Fruit fly (Drosophila melanogaster) whole organism, embryonic: ENCODE measurements around the gene ec.

Experiments used
- B-H1 ChIP-seq: fragments of 200-800 bp; sonication (Bioruptor generic); IDR thresholded peaks from 3 replicates; pipeline ENCODE4 v1.3.6; 2022; ENCODE audit warnings: missing biosample characterization, missing genetic modification characterization
- Bdp1 ChIP-seq: fragments of 200-800 bp; sonication (Bioruptor generic); optimal IDR thresholded peaks from 3 replicates; lab custom pipeline; 2016; ENCODE audit warnings: missing biosample characterization, missing genetic modification characterization
- Blimp-1 ChIP-seq: fragments of 200-800 bp; sonication (Bioruptor generic); optimal IDR thresholded peaks from 3 replicates; lab custom pipeline; 2018; ENCODE audit warnings: missing biosample characterization, missing genetic modification characterization, mild to moderate bottlenecking, moderate library complexity, missing genetic modification reagents
- CG10543 ChIP-seq: fragments of 200-800 bp; sonication (Bioruptor generic); optimal IDR thresholded peaks from 3 replicates; lab custom pipeline; 2017; ENCODE audit warnings: missing biosample characterization, mild to moderate bottlenecking, missing genetic modification characterization, moderate library complexity
- CG11696 ChIP-seq: fragments of 200-800 bp; sonication (Bioruptor generic); IDR thresholded peaks from 2 replicates; pipeline ENCODE4 v1.3.6; 2022; ENCODE audit warnings: missing biosample characterization, missing genetic modification characterization
- CG13123 ChIP-seq: fragments of 200-800 bp; sonication (Bioruptor generic); optimal IDR thresholded peaks from 2 replicates; lab custom pipeline; 2016; ENCODE audit warnings: missing biosample characterization, missing genetic modification characterization
- CG13296 ChIP-seq: fragments of 200-800 bp; sonication (Bioruptor generic); optimal IDR thresholded peaks from 3 replicates; lab custom pipeline; 2018; ENCODE audit warnings: missing biosample characterization, mild to moderate bottlenecking, missing genetic modification characterization
- CG1602 ChIP-seq: fragments of 200-800 bp; sonication (Bioruptor generic); optimal IDR thresholded peaks from 3 replicates; lab custom pipeline; 2016; ENCODE audit warnings: missing biosample characterization, missing genetic modification characterization
- CG17328 ChIP-seq: fragments of 200-800 bp; sonication (Bioruptor generic); IDR thresholded peaks from 2 replicates; pipeline ENCODE4 v1.3.6; 2022; ENCODE audit warnings: missing biosample characterization, missing genetic modification characterization
- CG1832 ChIP-seq: fragments of 200-800 bp; sonication (Bioruptor generic); optimal IDR thresholded peaks from 2 replicates; lab custom pipeline; 2017; ENCODE audit warnings: missing biosample characterization, mild to moderate bottlenecking, missing genetic modification characterization, inconsistent platforms
- CG2199 ChIP-seq: fragments of 200-800 bp; sonication (Bioruptor generic); IDR thresholded peaks from 3 replicates; pipeline ENCODE4 v1.3.6; 2022; ENCODE audit warnings: missing biosample characterization, missing genetic modification characterization
- CG30431 ChIP-seq: fragments of 200-800 bp; sonication (Bioruptor generic); optimal IDR thresholded peaks from 2 replicates; lab custom pipeline; 2017; ENCODE audit warnings: missing biosample characterization, missing genetic modification characterization
- CG31441 ChIP-seq: fragments of 200-800 bp; sonication (Bioruptor generic); IDR thresholded peaks from 2 replicates; pipeline ENCODE4 v1.3.6; 2022; ENCODE audit warnings: missing biosample characterization, missing genetic modification characterization
- CG3281 ChIP-seq: fragments of 200-800 bp; sonication (Bioruptor generic); optimal IDR thresholded peaks from 3 replicates; lab custom pipeline; 2017; ENCODE audit warnings: missing biosample characterization, mild to moderate bottlenecking, missing genetic modification characterization
- CG33213 ChIP-seq: fragments of 200-800 bp; sonication (Bioruptor generic); optimal IDR thresholded peaks from 3 replicates; lab custom pipeline; 2016; ENCODE audit warnings: missing biosample characterization, missing genetic modification characterization
- CG4424 ChIP-seq: fragments of 200-800 bp; sonication (Bioruptor generic); optimal IDR thresholded peaks from 3 replicates; lab custom pipeline; 2016; ENCODE audit warnings: missing biosample characterization, missing genetic modification characterization
- CG5180 ChIP-seq: fragments of 200-800 bp; sonication (Bioruptor generic); optimal IDR thresholded peaks from 3 replicates; lab custom pipeline; 2017; ENCODE audit warnings: missing biosample characterization, missing genetic modification characterization, mild to moderate bottlenecking, moderate library complexity, missing genetic modification reagents
- CG6813 ChIP-seq: fragments of 200-800 bp; sonication (Bioruptor generic); optimal IDR thresholded peaks from 2 replicates; lab custom pipeline; 2017; ENCODE audit warnings: missing biosample characterization, missing genetic modification characterization, mild to moderate bottlenecking, moderate library complexity, missing genetic modification reagents
- CG7556 ChIP-seq: fragments of 200-800 bp; sonication (Bioruptor generic); optimal IDR thresholded peaks from 2 replicates; lab custom pipeline; 2017; ENCODE audit warnings: missing biosample characterization, mild to moderate bottlenecking, missing genetic modification characterization
- CG7839 ChIP-seq: fragments of 200-800 bp; sonication (Bioruptor generic); optimal IDR thresholded peaks from 3 replicates; lab custom pipeline; 2018; ENCODE audit warnings: missing biosample characterization, mild to moderate bottlenecking, missing genetic modification characterization, moderate library complexity
- CG8281 ChIP-seq: fragments of 200-800 bp; sonication (Bioruptor generic); optimal IDR thresholded peaks from 2 replicates; lab custom pipeline; 2018; ENCODE audit warnings: missing biosample characterization, mild to moderate bottlenecking, missing genetic modification characterization, moderate library complexity
- D19B ChIP-seq: fragments of 200-800 bp; sonication (Bioruptor generic); optimal IDR thresholded peaks from 2 replicates; lab custom pipeline; 2017; ENCODE audit warnings: missing biosample characterization, mild to moderate bottlenecking, missing genetic modification characterization
- Deaf1 ChIP-seq: fragments of 200-800 bp; optimal IDR thresholded peaks from 3 replicates; lab custom pipeline; 2019; ENCODE audit warnings: missing biosample characterization, mild to moderate bottlenecking, missing genetic modification characterization, moderate library complexity
- ERR ChIP-seq: fragments of 200-800 bp; sonication (Bioruptor generic); optimal IDR thresholded peaks from 2 replicates; lab custom pipeline; 2016; ENCODE audit warnings: missing biosample characterization, missing genetic modification characterization
- Ets65A ChIP-seq: fragments of 200-800 bp; sonication (Bioruptor generic); peaks from one replicate; lab custom pipeline; 2016; ENCODE audit warnings: missing biosample characterization, missing genetic modification characterization
- Hsf ChIP-seq: fragments of 200-800 bp; sonication (Bioruptor generic); optimal IDR thresholded peaks from 3 replicates; lab custom pipeline; 2016; ENCODE audit warnings: missing biosample characterization, missing genetic modification characterization
- Lpt ChIP-seq: fragments of >200 bp; optimal IDR thresholded peaks from 2 replicates; lab custom pipeline; 2018; ENCODE audit warnings: missing biosample characterization, missing genetic modification characterization
- Med ChIP-seq: fragments of 200-800 bp; sonication (Bioruptor generic); peaks from one replicate; lab custom pipeline; 2016; ENCODE audit warnings: missing biosample characterization, missing genetic modification characterization, mild to moderate bottlenecking, inconsistent platforms, moderate library complexity
- Six4 ChIP-seq: fragments of 200-800 bp; sonication (Bioruptor generic); optimal IDR thresholded peaks from 2 replicates; lab custom pipeline; 2016; ENCODE audit warnings: missing biosample characterization, missing genetic modification characterization
- al ChIP-seq: fragments of 200-800 bp; sonication (Bioruptor generic); IDR thresholded peaks from 2 replicates; pipeline ENCODE4 v1.3.6; 2022; ENCODE audit warnings: missing biosample characterization, missing genetic modification characterization
- az2 ChIP-seq: fragments of 200-800 bp; sonication (Bioruptor generic); optimal IDR thresholded peaks from 3 replicates; lab custom pipeline; 2016; ENCODE audit warnings: missing biosample characterization, missing genetic modification characterization
- br ChIP-seq: fragments of >200 bp; optimal IDR thresholded peaks from 2 replicates; lab custom pipeline; 2017
- cas ChIP-seq: fragments of 200-800 bp; sonication (Bioruptor generic); IDR thresholded peaks from 2 replicates; pipeline ENCODE4 v1.3.6; 2022; ENCODE audit warnings: missing biosample characterization, missing genetic modification characterization
- cg ChIP-seq: fragments of 200-800 bp; sonication (Bioruptor generic); optimal IDR thresholded peaks from 3 replicates; lab custom pipeline; 2019; ENCODE audit warnings: missing biosample characterization, mild to moderate bottlenecking, missing genetic modification characterization, moderate library complexity
- corto ChIP-seq: fragments of 200-800 bp; sonication (Bioruptor generic); optimal IDR thresholded peaks from 2 replicates; lab custom pipeline; 2016; ENCODE audit warnings: missing biosample characterization, mild to moderate bottlenecking, missing genetic modification characterization, moderate library complexity
- crol ChIP-seq: fragments of 200-800 bp; sonication (Bioruptor generic); IDR thresholded peaks from 2 replicates; pipeline ENCODE4 v1.3.6; 2022; ENCODE audit warnings: missing biosample characterization, missing genetic modification characterization
- hkb ChIP-seq, 2 experiments: fragments of 200-800 bp in 1 of 2; fragments of >200 bp in 1 of 2; sonication (Bioruptor generic) in 1 of 2; IDR thresholded peaks in 1 of 2; optimal IDR thresholded peaks in 1 of 2; 2 replicates each; pipeline versions ENCODE4 v1.3.6 to Lab custom; 2017 to 2022; ENCODE audit warnings: missing biosample characterization in 1 of 2, missing genetic modification characterization in 1 of 2
- jigr1 ChIP-seq: fragments of 200-800 bp; sonication (Bioruptor generic); IDR thresholded peaks from 3 replicates; pipeline ENCODE4 v1.3.6; 2022; ENCODE audit warnings: missing biosample characterization, missing genetic modification characterization
- klu ChIP-seq: fragments of 200-800 bp; sonication (Bioruptor generic); IDR thresholded peaks from 2 replicates; pipeline ENCODE4 v1.3.6; 2022; ENCODE audit warnings: missing biosample characterization, missing genetic modification characterization
- mirr ChIP-seq: fragments of 200-800 bp; sonication (Bioruptor generic); optimal IDR thresholded peaks from 3 replicates; lab custom pipeline; 2018; ENCODE audit warnings: missing biosample characterization, mild to moderate bottlenecking, missing genetic modification characterization
- oc ChIP-seq: fragments of 200-800 bp; sonication (Bioruptor generic); optimal IDR thresholded peaks from 2 replicates; lab custom pipeline; 2018; ENCODE audit warnings: missing biosample characterization, mild to moderate bottlenecking, missing genetic modification characterization, moderate library complexity
- run ChIP-seq: fragments of 200-800 bp; sonication (Bioruptor generic); optimal IDR thresholded peaks from 3 replicates; lab custom pipeline; 2018; ENCODE audit warnings: missing biosample characterization, mild to moderate bottlenecking, missing genetic modification characterization
- slp2 ChIP-seq: fragments of 200-800 bp; sonication (Bioruptor generic); optimal IDR thresholded peaks from 2 replicates; lab custom pipeline; 2016; ENCODE audit warnings: missing biosample characterization, missing genetic modification characterization
- sqz ChIP-seq: fragments of 200-800 bp; sonication (Bioruptor generic); optimal IDR thresholded peaks from 3 replicates; lab custom pipeline; 2018; ENCODE audit warnings: missing biosample characterization, mild to moderate bottlenecking, missing genetic modification characterization
- trem ChIP-seq: fragments of 200-800 bp; optimal IDR thresholded peaks from 3 replicates; lab custom pipeline; 2019; ENCODE audit warnings: missing biosample characterization, mild to moderate bottlenecking, missing genetic modification characterization, moderate library complexity
- ttk ChIP-seq: fragments of 200-800 bp; sonication (Bioruptor generic); IDR thresholded peaks from 2 replicates; pipeline ENCODE4 v2.1.2; 2022; ENCODE audit warnings: missing biosample characterization, missing genetic modification characterization
- yki ChIP-seq: fragments of >200 bp; optimal IDR thresholded peaks from 3 replicates; lab custom pipeline; 2018
- z ChIP-seq: fragments of 200-800 bp; sonication (Bioruptor generic); IDR thresholded peaks from 3 replicates; pipeline ENCODE4 v1.3.6; 2022; ENCODE audit warnings: missing biosample characterization, missing genetic modification characterization

The ec gene

DNA sequence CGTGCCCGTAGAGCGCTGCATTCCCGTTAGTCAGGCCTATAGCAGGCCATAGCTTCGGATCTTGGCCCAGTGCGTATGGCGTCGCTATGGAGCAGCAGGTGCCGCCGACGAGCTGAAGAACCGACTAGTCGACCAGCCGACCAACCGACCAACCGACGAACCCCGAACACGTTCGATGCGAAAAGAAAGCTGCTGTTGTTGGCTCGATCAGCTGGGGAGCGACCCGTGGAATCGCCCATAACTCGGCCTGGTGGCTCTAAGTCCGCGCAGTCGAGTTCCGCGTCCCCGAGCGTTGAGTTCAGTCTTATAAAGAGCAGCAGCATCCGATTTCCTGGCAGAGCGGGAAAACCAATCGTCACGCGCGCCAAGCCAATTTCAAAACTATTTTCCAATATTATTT, 72.4 kb downstream of the ec start, which contains the start of gene CG15239 (continued):
- TF ChIP-seq jigr1 (no peak), CG31441 (GFP tag; lab: Robert Waterston, UW) (no peak), Lpt (GFP tag; lab: Kevin White, UChicago) (no peak), Deaf1 (tag; lab: Kevin White, UChicago) (peak; percentile 71)

dm6 chrX:3886751-3887150, 75.3 kb downstream of the ec start:
- TF ChIP-seq crol (GFP tag; lab: Robert Waterston, UW) (no peak), Blimp-1 (GFP tag; lab: Kevin White, UChicago) (peak; percentile 90), oc (tag; lab: Kevin White, UChicago) (peak; percentile 65), CG30431 (GFP tag; lab: Kevin White, UChicago) (no peak)

DNA sequence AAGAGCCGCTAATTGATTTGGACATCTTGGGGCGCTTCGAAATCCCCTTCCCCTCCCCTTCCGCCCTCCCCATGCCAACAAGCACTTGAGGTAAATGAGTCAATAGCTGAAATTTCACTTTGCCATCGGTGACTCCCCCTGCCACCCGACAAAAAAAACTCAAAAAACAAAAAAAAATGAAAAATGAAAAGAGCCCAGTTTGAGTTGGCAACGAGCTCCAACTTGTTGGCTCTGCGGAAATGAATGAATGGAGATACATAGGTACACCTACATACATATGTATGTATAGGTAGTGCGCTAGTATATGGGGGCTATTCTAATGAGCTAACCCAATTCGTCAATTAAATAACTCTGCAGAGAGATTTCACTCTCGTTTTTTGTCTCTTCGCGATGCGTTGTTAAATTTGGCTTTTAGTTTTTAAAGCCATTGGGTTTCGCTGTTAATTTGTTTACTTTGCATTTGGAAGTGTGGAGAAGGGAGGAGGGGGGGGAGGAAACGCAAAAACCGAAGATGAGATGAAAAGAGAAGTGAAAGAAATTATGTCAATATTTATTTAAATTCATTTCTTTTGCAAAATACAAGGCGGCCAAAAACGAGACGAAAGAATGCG, 76.2 kb downstream of the ec start:
- TF ChIP-seq CG1602 (GFP tag; lab: Kevin White, UChicago) (no peak), CG33213 (no peak), CG13123 (GFP tag; lab: Kevin White, UChicago) (no peak), CG5180 (GFP tag; lab: Kevin White, UChicago) (peak; percentile 95), az2 (GFP tag; lab: Kevin White, UChicago) (no peak), Med (peak; percentile 51), CG2199 (GFP tag; lab: Robert Waterston, UW) (no peak), CG8281 (tag; lab: Kevin White, UChicago) (no peak), D19B (no peak), CG11696 (GFP tag; lab: Robert Waterston, UW) (no peak), CG3281 (GFP tag; lab: Kevin White, UChicago) (no peak), yki (lab: Kevin White, UChicago) (no peak), B-H1 (GFP tag; lab: Robert Waterston, UW) (no peak), CG7556 (GFP tag; lab: Kevin White, UChicago) (no peak), CG1832 (GFP tag; lab: Kevin White, UChicago) (no peak), Blimp-1 (GFP tag; lab: Kevin White, UChicago) (peak; percentile 84), cg (GFP tag; lab: Kevin White, UChicago) (peak; percentile 3), klu (no peak), CG6813 (GFP tag; lab: Kevin White, UChicago) (no peak), corto (GFP tag; lab: Kevin White, UChicago) (no peak), CG7839 (tag; lab: Kevin White, UChicago) (no peak), sqz (GFP tag; lab: Kevin White, UChicago) (peak; percentile 50), trem (tag; lab: Kevin White, UChicago) (no peak), ERR (GFP tag; lab: Kevin White, UChicago) (no peak), Six4 (GFP tag; lab: Kevin White, UChicago) (no peak), hkb (optimal IDR thresholded peaks at IDR 0.05; lab: Kevin White, UChicago) (no peak), hkb (GFP tag; IDR thresholded peaks at IDR 0.05; lab: Robert Waterston, UW) (no peak), crol (GFP tag; lab: Robert Waterston, UW) (0 out of 2 replicates have a peak, but pooled peaks have one; percentile 14), mirr (GFP tag; lab: Kevin White, UChicago) (no peak), ttk (no peak), Bdp1 (GFP tag; lab: Kevin White, UChicago) (no peak), CG17328 (GFP tag; lab: Robert Waterston, UW) (no peak), cas (GFP tag; lab: Robert Waterston, UW) (no peak), z (GFP tag; lab: Robert Waterston, UW) (peak; percentile 74; the same call in 2 of the 3 replicates), CG10543 (GFP tag; lab: Kevin White, UChicago) (no peak), br (lab: Kevin White, UChicago) (no peak), slp2 (GFP tag; lab: Kevin White, UChicago) (no peak), Hsf (GFP tag; lab: Kevin White, UChicago) (no peak), run (no peak), al (no peak), CG4424 (no peak), Ets65A (no peak), CG13296 (GFP tag; lab: Kevin White, UChicago) (no peak)
